Worm (Caenorhabditis elegans): ENCODE data around the gene col-20.

ce11 chrII:4849885-4850284 is 20.7 kb downstream of the col-20 start, which contains the start of gene T23B7.3:
- TF ChIP-seq fos-1 (tag; optimal IDR thresholded peaks at IDR 0.05) (no peak), dmd-4 (tag; optimal IDR thresholded peaks at IDR 0.05) (no peak), elt-3 (tag; optimal IDR thresholded peaks at IDR 0.05) (no peak), R02D3.7 (tag; optimal IDR thresholded peaks at IDR 0.05) (no peak), nhr-11 (tag; optimal IDR thresholded peaks at IDR 0.05) (no peak), ztf-11 (tag; optimal IDR thresholded peaks at IDR 0.05) (no peak), unc-62 (GFP tag; optimal IDR thresholded peaks at IDR 0.05) (no peak), aly-2 (tag; optimal IDR thresholded peaks at IDR 0.05) (no peak)

Data from whole organism, L2 larva.